Worm (Caenorhabditis elegans): Measurements from ENCODE around the gene K09F6.3.

DNA sequence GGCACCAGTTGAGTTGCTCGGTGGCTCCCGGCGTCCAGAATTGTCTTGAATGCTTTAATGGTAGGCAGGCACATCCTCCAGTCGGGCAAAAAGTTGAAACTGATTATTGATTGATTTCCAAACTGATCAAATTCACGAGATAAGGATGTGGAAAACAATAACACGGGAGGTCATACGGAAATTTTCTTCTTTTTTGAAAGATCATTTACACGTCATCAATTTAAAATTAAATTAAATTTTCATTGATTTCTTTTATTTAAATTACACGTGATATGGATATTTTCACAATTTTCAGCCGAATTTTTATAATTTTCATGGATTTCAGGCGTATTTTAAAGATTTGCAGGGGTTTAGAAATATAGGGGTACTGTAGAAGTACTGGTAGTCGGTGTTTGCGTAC lies 31.5 kb upstream of the K09F6.3 start, which contains the start of gene cbs-2:
- TF ChIP-seq efl-1 (optimal IDR thresholded peaks at IDR 0.05) (no peak), efl-1 (GFP tag; optimal IDR thresholded peaks at IDR 0.05 in 1 of 2) (no peak), C34B4.2 (tag; optimal IDR thresholded peaks at IDR 0.05) (no peak), rnt-1 (tag; optimal IDR thresholded peaks at IDR 0.05) (no peak), snpc-4 (tag; optimal IDR thresholded peaks at IDR 0.05) (no peak), mef-2 (tag; optimal IDR thresholded peaks at IDR 0.05) (no peak), sptf-1 (tag; optimal IDR thresholded peaks at IDR 0.05) (no peak), mdl-1 (tag; optimal IDR thresholded peaks at IDR 0.05) (no peak)
